Worm (Caenorhabditis elegans) whole organism, L1 larva: ENCODE measurements around the gene Y39H10B.2.

Experiments
- jun-1 ChIP-seq: fragments of 150-350 bp; optimal IDR thresholded peaks from 2 replicates; lab custom pipeline; 2014; ENCODE audit warnings: missing biosample characterization, missing genetic modification reagents, missing genetic modification characterization
- snpc-4 ChIP-seq: fragments of 150-350 bp; optimal IDR thresholded peaks from 2 replicates; lab custom pipeline; 2014; ENCODE audit warnings: missing biosample characterization, missing genetic modification characterization

DNA sequence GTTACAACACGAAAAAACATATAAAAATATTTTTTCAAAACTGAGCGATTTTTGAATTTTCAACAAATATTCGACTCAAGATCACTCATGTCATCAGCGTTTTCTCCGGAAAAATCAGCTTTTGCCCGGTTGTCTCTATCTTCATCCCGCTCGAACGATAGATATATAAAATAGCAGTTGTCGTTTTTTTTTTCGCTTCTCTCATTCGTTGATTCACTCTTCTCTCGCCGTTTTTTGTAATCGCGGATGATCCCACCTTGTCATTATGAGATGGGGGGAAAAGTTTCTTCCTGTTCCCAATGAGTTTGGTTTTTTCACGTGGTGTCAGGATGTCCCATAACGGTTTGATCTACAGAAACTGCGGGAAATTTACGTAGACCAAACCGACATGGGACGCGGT, 26.7 kb downstream of the Y39H10B.2 start:
- TF ChIP-seq jun-1 (tag; lab: Kevin White, UChicago) (no peak), snpc-4 (no peak)
